Worm (Caenorhabditis elegans): Measurements from ENCODE around the gene F58E6.8.

F58E6.8 gene

DNA sequence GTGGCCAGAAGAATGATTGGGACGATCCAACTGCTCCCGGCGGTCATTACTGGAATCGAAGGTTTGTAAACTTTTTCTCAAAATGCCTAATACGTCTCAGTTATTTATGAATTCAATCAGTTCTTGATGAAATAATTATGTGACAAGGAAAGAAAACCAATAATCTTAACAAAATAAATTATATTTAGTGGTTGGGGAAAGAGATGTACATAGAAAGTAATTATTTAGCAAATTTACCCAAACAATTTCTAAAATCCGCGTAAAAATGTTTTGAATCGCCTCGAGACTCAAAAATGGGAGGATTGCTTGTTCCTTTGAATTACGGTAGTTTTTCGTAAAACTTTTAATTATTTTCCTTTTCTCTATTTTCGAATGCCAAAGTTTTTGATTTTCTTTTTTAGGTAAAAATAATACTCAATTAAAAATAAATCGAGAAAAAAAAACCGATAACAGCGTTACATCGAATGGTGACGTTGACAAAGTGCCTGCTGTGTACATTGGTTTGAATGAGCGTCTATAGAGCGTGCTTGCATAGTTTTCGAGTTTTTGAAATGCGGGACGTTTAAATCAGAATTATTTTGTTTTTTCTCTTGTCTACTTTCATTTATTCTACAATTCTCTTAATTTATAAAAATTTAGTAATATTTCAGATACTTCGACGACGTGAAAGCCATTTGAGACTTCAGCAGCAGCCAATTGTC, 26.0 kb downstream of the F58E6.8 start, which contains the start of the genes aagr-3 and drap-1 (continued):
- TF ChIP-seq F10E7.11 (tag; optimal IDR thresholded peaks at IDR 0.05) (no peak), ZK185.1 (tag; optimal IDR thresholded peaks at IDR 0.05; ENCODE audit: poor library complexity, severe bottlenecking) (no peak), ceh-79 (tag; optimal IDR thresholded peaks at IDR 0.05) (no peak), efl-1 (GFP tag; optimal IDR thresholded peaks at IDR 0.05) (peak; percentile 3), ztf-3 (GFP tag; optimal IDR thresholded peaks at IDR 0.05) (no peak), nhr-80 (tag; optimal IDR thresholded peaks at IDR 0.05) (peak; percentile 66), aptf-2 (GFP tag; conservative IDR thresholded peaks at IDR 0.05) (no peak), nhr-90 (tag; optimal IDR thresholded peaks at IDR 0.05) (no peak), hrde-1 (tag; optimal IDR thresholded peaks at IDR 0.05; ENCODE audit: borderline replicate concordance) (no peak), dpl-1 (GFP tag; optimal IDR thresholded peaks at IDR 0.05) (peak; percentile 10), bed-2 (GFP tag; IDR thresholded peaks at IDR 0.05) (no peak), unc-62 (GFP tag; optimal IDR thresholded peaks at IDR 0.05) (no peak), snpc-1.1 (tag; optimal IDR thresholded peaks at IDR 0.05; ENCODE audit: insufficient read depth) (no peak), nfya-1 (tag; optimal IDR thresholded peaks at IDR 0.05; ENCODE audit: borderline replicate concordance, insufficient read depth) (no peak), T26A5.8 (tag; optimal IDR thresholded peaks at IDR 0.05) (no peak), tbx-9 (tag; optimal IDR thresholded peaks at IDR 0.05; ENCODE audit: borderline replicate concordance) (no peak), snpc-3.4 (tag; optimal IDR thresholded peaks at IDR 0.05) (peak; percentile 54), cebp-1 (GFP tag; IDR thresholded peaks at IDR 0.05) (no peak), cebp-1 (tag; optimal IDR thresholded peaks at IDR 0.05) (peak; percentile 40), ama-1 (optimal IDR thresholded peaks at IDR 0.05) (no peak), ama-1 (GFP tag; optimal IDR thresholded peaks at IDR 0.05) (no peak), xnd-1 (tag; optimal IDR thresholded peaks at IDR 0.05) (no peak), sptf-2 (GFP tag; optimal IDR thresholded peaks at IDR 0.05) (no peak), K12H6.12 (tag; optimal IDR thresholded peaks at IDR 0.05) (no peak), ztf-6 (GFP tag; IDR thresholded peaks at IDR 0.05) (no peak), madf-6 (GFP tag; IDR thresholded peaks at IDR 0.05) (no peak), K11D2.4 (GFP tag; IDR thresholded peaks at IDR 0.05) (no peak), zim-3 (tag; optimal IDR thresholded peaks at IDR 0.05) (no peak), ceh-91 (GFP tag; IDR thresholded peaks at IDR 0.05) (0 out of 2 replicates have a peak, but pooled peaks have one; percentile 27)

DNA sequence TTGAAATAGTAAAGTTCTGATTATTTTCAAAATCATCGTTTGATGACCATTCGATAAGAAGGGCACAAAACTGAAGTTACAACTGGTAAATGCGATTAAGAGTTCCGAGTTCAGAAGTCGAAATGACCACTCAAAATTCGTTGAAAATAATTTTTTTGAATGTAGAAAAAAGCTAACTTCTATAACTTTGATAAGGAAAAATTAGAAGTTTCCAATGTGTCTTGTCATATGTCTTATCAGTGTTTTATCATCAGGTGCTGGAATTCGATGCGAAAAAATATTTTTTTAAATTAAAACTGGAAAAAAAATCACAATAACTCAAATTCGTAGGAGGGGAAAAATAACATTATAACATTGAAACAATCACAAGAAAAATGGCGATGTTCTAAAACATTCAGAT, 29.9 kb downstream of the F58E6.8 start:
- TF ChIP-seq nhr-80 (tag; optimal IDR thresholded peaks at IDR 0.05), result peak; percentile 39
- no peak for TF ChIP-seq lin-40 (tag; optimal IDR thresholded peaks at IDR 0.05)

DNA sequence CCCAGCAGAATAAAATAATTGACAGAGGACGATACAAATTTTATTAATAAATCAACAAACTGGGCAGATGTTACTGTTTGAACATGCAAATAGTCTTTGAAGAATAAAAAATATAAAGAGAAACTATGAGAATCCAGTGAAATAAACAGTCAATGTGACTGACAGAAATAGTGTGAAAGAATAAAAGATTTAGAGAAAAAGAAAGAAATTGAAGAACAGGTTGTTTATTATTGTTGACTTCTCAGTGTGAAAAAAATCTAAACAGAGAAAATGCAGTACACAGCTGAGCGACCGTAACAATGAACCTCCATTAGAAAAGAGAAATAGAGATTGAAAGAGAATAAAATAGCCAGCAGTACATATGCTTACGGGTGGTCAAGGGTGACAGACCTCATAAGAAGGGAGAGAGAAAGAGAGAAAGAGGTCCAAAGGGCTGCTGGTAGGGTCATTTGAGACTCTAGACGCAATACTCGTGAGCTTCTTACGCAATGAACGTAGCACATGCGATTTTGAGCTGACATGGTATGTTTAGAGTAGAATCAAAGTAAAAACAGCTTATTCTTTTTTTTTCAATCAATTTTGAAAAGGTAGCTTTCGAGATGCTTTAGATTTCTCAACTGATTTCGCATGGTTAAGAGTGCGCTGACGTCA, 31.5 kb downstream of the F58E6.8 start, which contains the start of gene slcr-46.3:
TSS of gene slcr-46.3 (minus strand) at position 86 of the 651 bp plus-strand sequence.
- TF ChIP-seq hmg-1.2 (GFP tag; IDR thresholded peaks at IDR 0.05) (peak; percentile 33; the same call in 1 of the 2 replicates), athp-1 (tag; optimal IDR thresholded peaks at IDR 0.05) (no peak)

DNA sequence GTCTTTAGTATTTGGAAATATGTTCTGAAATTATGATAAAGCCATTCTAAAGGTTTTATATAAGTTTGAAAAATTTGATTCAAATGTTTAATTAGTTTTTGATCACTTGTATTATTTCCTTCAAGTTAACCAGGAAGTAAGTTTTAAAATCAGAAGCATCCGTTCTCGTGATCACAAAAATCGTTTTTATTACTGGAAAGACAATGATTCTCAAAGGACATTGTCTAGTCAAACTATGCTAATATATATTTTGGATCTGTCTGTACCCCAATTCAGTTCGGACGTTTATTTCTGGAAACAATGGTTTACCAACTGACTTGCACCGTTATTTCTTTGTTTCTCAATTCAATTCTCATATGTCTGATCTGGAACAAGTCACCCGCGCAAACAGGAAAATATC, 39.2 kb downstream of the F58E6.8 start, which contains the start of gene str-188:
TSS of gene str-188 (plus strand) at position 301 of the 400 bp plus-strand sequence.
- no peak for TF ChIP-seq tbx-9 (tag; optimal IDR thresholded peaks at IDR 0.05; ENCODE audit: borderline replicate concordance)
- TF ChIP-seq akir-1 (GFP tag; optimal IDR thresholded peaks at IDR 0.05), result no peak
- no peak for TF ChIP-seq B0019.2 (GFP tag; conservative IDR thresholded peaks at IDR 0.05)
- no peak for TF ChIP-seq nhr-120 (GFP tag; IDR thresholded peaks at IDR 0.05)
- no peak for TF ChIP-seq Y79H2A.3 (GFP tag; conservative IDR thresholded peaks at IDR 0.05)
- no peak for TF ChIP-seq ets-4 (GFP tag; optimal IDR thresholded peaks at IDR 0.05)
- TF ChIP-seq repo-1 (tag; optimal IDR thresholded peaks at IDR 0.05), result no peak
- no peak for TF ChIP-seq ceh-91 (GFP tag; IDR thresholded peaks at IDR 0.05)
- no peak for TF ChIP-seq lin-35 (GFP tag; optimal IDR thresholded peaks at IDR 0.05)
- TF ChIP-seq madf-10 (tag; optimal IDR thresholded peaks at IDR 0.05), result no peak
- no peak for TF ChIP-seq him-1 (tag; optimal IDR thresholded peaks at IDR 0.05)
- TF ChIP-seq egrh-3 (GFP tag; IDR thresholded peaks at IDR 0.05), result no peak
- no peak for TF ChIP-seq ceh-58 (GFP tag; IDR thresholded peaks at IDR 0.05)
- TF ChIP-seq tbp1 (GFP tag; optimal IDR thresholded peaks at IDR 0.05), result no peak

Measured in whole organism, young adult.